Fruit fly (Drosophila melanogaster) whole organism, adult: ENCODE results near the gene TTLL6B.

Experiments
- CG11617 ChIP-seq: fragments of 200-800 bp; sonication (Bioruptor generic); optimal IDR thresholded peaks from 2 replicates; lab custom pipeline; 2017; ENCODE audit warnings: mild to moderate bottlenecking, missing biosample characterization, missing genetic modification reagents, missing genetic modification characterization
- CG1620 ChIP-seq: fragments of 200-800 bp; sonication (Bioruptor generic); optimal IDR thresholded peaks from 2 replicates; lab custom pipeline; 2016; ENCODE audit warnings: missing biosample characterization, missing genetic modification characterization
- CG5204 ChIP-seq: fragments of 200-800 bp; sonication (Bioruptor generic); optimal IDR thresholded peaks from 2 replicates; lab custom pipeline; 2016; ENCODE audit warnings: missing biosample characterization, missing genetic modification characterization
- Clk ChIP-seq: fragments of 200-800 bp; sonication (Bioruptor generic); optimal IDR thresholded peaks from 2 replicates; lab custom pipeline; 2017; ENCODE audit warnings: missing biosample characterization, missing genetic modification characterization
- Crg-1 ChIP-seq: fragments of 200-800 bp; sonication (Bioruptor generic); optimal IDR thresholded peaks from 2 replicates; lab custom pipeline; 2016; ENCODE audit warnings: missing biosample characterization, missing genetic modification characterization
- Mnt ChIP-seq: fragments of 200-800 bp; sonication (Bioruptor generic); optimal IDR thresholded peaks from 2 replicates; lab custom pipeline; 2016; ENCODE audit warnings: missing biosample characterization, mild to moderate bottlenecking, missing genetic modification characterization
- cic ChIP-seq: fragments of 200-800 bp; sonication (Bioruptor generic); optimal IDR thresholded peaks from 2 replicates; lab custom pipeline; 2017; ENCODE audit warnings: missing biosample characterization, mild to moderate bottlenecking, missing genetic modification characterization, moderate library complexity
- ovo ChIP-seq: fragments of 200-800 bp; sonication (Bioruptor generic); optimal IDR thresholded peaks from 2 replicates; lab custom pipeline; 2016; ENCODE audit warnings: missing biosample characterization, missing genetic modification characterization
- pad ChIP-seq: fragments of 200-800 bp; sonication (Bioruptor generic); optimal IDR thresholded peaks from 3 replicates; lab custom pipeline; 2017; ENCODE audit warnings: missing biosample characterization, missing genetic modification characterization, mild to moderate bottlenecking, moderate library complexity, missing genetic modification reagents

dm6 chr3R:27246264-27246663 lies 4.5 kb downstream of the TTLL6B start:
- TF ChIP-seq CG5204 (no peak), ovo (no peak), Mnt (GFP tag; lab: Kevin White, UChicago) (no peak), pad (GFP tag; lab: Kevin White, UChicago) (no peak), cic (no peak), CG1620 (GFP tag; lab: Kevin White, UChicago) (no peak), Crg-1 (GFP tag; lab: Kevin White, UChicago) (no peak), Clk (GFP tag; lab: Kevin White, UChicago) (no peak), CG11617 (GFP tag; lab: Kevin White, UChicago) (peak; percentile 26)
